Worm (Caenorhabditis elegans): ENCODE results near the gene rpac-19.

- no peak for TF ChIP-seq tra-1 (GFP tag; IDR thresholded peaks at IDR 0.05)
- no peak for TF ChIP-seq unc-62 (GFP tag; optimal IDR thresholded peaks at IDR 0.05 in 1 of 2)
- no peak for TF ChIP-seq unc-62 (tag; optimal IDR thresholded peaks at IDR 0.05)
- TF ChIP-seq ama-1 (optimal IDR thresholded peaks at IDR 0.05): no peak
- no peak for TF ChIP-seq ztf-11 (tag; optimal IDR thresholded peaks at IDR 0.05)
- no peak for TF ChIP-seq egl-43 (GFP tag; IDR thresholded peaks at IDR 0.05)
- TF ChIP-seq nhr-11 (tag; optimal IDR thresholded peaks at IDR 0.05): no peak
Measured at ce11 chrIII:9629054-9629453, 631 bp downstream of the rpac-19 start, which contains the start of gene tbg-1.

Measured in whole organism, L4 larva.